Worm (Caenorhabditis elegans) whole organism, L1 larva: ENCODE results near the gene C33D3.4.
A peak's percentile ranks its signal among the peaks of the same experiment; 100 is the strongest.

Experiments
- F16B12.6 ChIP-seq: fragments of 150-350 bp; optimal IDR thresholded peaks from 2 replicates; lab custom pipeline; 2014; ENCODE audit warnings: missing biosample characterization, missing genetic modification characterization
- Y116A8C.19 ChIP-seq: sonication (generic microtip); optimal IDR thresholded peaks from 2 replicates; lab custom pipeline; 2016; ENCODE audit warnings: missing compliant biosample characterization, missing genetic modification characterization, borderline replicate concordance
- aha-1 ChIP-seq: fragments of 150-350 bp; optimal IDR thresholded peaks from 2 replicates; lab custom pipeline; 2014; ENCODE audit warnings: missing biosample characterization, missing genetic modification characterization
- alr-1 ChIP-seq: fragments of 200-800 bp; sonication (Bioruptor generic); optimal IDR thresholded peaks from 2 replicates; lab custom pipeline; 2018; ENCODE audit warnings: borderline replicate concordance, mild to moderate bottlenecking, missing genetic modification characterization, missing compliant biosample characterization
- aly-2 ChIP-seq: fragments of 150-350 bp; optimal IDR thresholded peaks from 2 replicates; lab custom pipeline; 2014; ENCODE audit warnings: missing biosample characterization, missing genetic modification characterization
- ama-1 ChIP-seq: fragments of 150-350 bp; optimal IDR thresholded peaks from 2 replicates; lab custom pipeline; 2014
- blmp-1 ChIP-seq: fragments of 150-350 bp; optimal IDR thresholded peaks from 2 replicates; lab custom pipeline; 2014; ENCODE audit warnings: missing biosample characterization, missing genetic modification characterization
- ceh-82 ChIP-seq, 3 experiments: fragments of 150-350 bp in 1 of 3; sonication (generic microtip) in 2 of 3; optimal IDR thresholded peaks; 2 replicates each; lab custom pipeline; 2014 to 2017; ENCODE audit warnings: missing biosample characterization in 3 of 3, missing genetic modification characterization in 3 of 3
- ceh-88 ChIP-seq: fragments of 200-800 bp; sonication (Bioruptor generic); IDR thresholded peaks from 2 replicates; pipeline ENCODE4 v1.3.6; 2022; ENCODE audit warnings: missing genetic modification characterization, missing compliant biosample characterization
- ceh-90 ChIP-seq: sonication (generic microtip); optimal IDR thresholded peaks from 2 replicates; lab custom pipeline; 2016; ENCODE audit warnings: missing genetic modification characterization, missing compliant biosample characterization
- dpl-1 ChIP-seq, 3 experiments: fragments of 150-350 bp in 2 of 3; sonication (generic microtip) in 1 of 3; optimal IDR thresholded peaks; 2 replicates each; lab custom pipeline; 2014 to 2017; ENCODE audit warnings: missing biosample characterization in 3 of 3, missing genetic modification characterization in 3 of 3, missing genetic modification reagents in 3 of 3
- dsc-1 ChIP-seq: sonication (generic microtip); optimal IDR thresholded peaks from 2 replicates; lab custom pipeline; 2016; ENCODE audit warnings: mild to moderate bottlenecking, missing genetic modification characterization, missing compliant biosample characterization
- egl-13 ChIP-seq: sonication (generic microtip); optimal IDR thresholded peaks from 2 replicates; lab custom pipeline; 2016; ENCODE audit warnings: missing genotype, missing genetic modification reagents, missing genetic modification characterization, missing compliant biosample characterization
- elt-2 ChIP-seq: sonication (generic microtip); optimal IDR thresholded peaks from 2 replicates; lab custom pipeline; 2016; ENCODE audit warnings: missing genetic modification characterization, mild to moderate bottlenecking, inconsistent platforms, missing compliant biosample characterization, missing genetic modification reagents
- ets-5 ChIP-seq: fragments of 200-800 bp; sonication (Bioruptor generic); IDR thresholded peaks from 2 replicates; pipeline ENCODE4 v1.3.6; 2022; ENCODE audit warnings: missing genetic modification characterization, missing compliant biosample characterization
- fkh-4 ChIP-seq: sonication (generic microtip); optimal IDR thresholded peaks from 2 replicates; lab custom pipeline; 2016; ENCODE audit warnings: missing compliant biosample characterization, missing genetic modification characterization, borderline replicate concordance
- fkh-8 ChIP-seq: sonication (generic microtip); optimal IDR thresholded peaks from 2 replicates; lab custom pipeline; 2016; ENCODE audit warnings: mild to moderate bottlenecking, missing genetic modification characterization, missing compliant biosample characterization
- fos-1 ChIP-seq: fragments of 150-350 bp; optimal IDR thresholded peaks from 2 replicates; lab custom pipeline; 2014; ENCODE audit warnings: missing biosample characterization, missing genetic modification characterization
- grh-1 ChIP-seq: fragments of 200-800 bp; sonication (Bioruptor generic); IDR thresholded peaks from 2 replicates; pipeline ENCODE4 v1.3.6; 2022; ENCODE audit warnings: missing genetic modification reagents, missing genetic modification characterization, missing compliant biosample characterization
- hlh-17 ChIP-seq: fragments of 200-800 bp; sonication (Bioruptor generic); optimal IDR thresholded peaks from 2 replicates; lab custom pipeline; 2018; ENCODE audit warnings: missing genetic modification characterization, mild to moderate bottlenecking, missing compliant biosample characterization, moderate library complexity, borderline replicate concordance
- hlh-4 ChIP-seq: sonication (generic microtip); optimal IDR thresholded peaks from 2 replicates; lab custom pipeline; 2016; ENCODE audit warnings: mild to moderate bottlenecking, missing genetic modification characterization, missing compliant biosample characterization
- isw-1 ChIP-seq: fragments of 200-800 bp; sonication (Bioruptor generic); IDR thresholded peaks from 2 replicates; pipeline ENCODE4 v1.3.6; 2022; ENCODE audit warnings: missing genetic modification characterization, missing compliant biosample characterization
- jun-1 ChIP-seq: fragments of 150-350 bp; optimal IDR thresholded peaks from 2 replicates; lab custom pipeline; 2014; ENCODE audit warnings: missing biosample characterization, missing genetic modification reagents, missing genetic modification characterization
- lin-14 ChIP-seq: fragments of 200-800 bp; sonication (Bioruptor generic); optimal IDR thresholded peaks from 2 replicates; lab custom pipeline; 2018; ENCODE audit warnings: mild to moderate bottlenecking, missing genetic modification characterization, moderate library complexity, missing compliant biosample characterization
- lin-35 ChIP-seq, 2 experiments: fragments of 150-350 bp; optimal IDR thresholded peaks; 2 replicates each; lab custom pipeline; 2014; ENCODE audit warnings: missing biosample characterization in 2 of 2, missing genetic modification characterization in 2 of 2, missing genetic modification reagents in 2 of 2
- mdl-1 ChIP-seq, 2 experiments: fragments of 150-350 bp; optimal IDR thresholded peaks; 2 replicates each; lab custom pipeline; 2014 to 2017; ENCODE audit warnings: missing biosample characterization in 2 of 2, missing genetic modification characterization in 2 of 2, inconsistent platforms in 1 of 2
- mep-1 ChIP-seq: fragments of 150-350 bp; optimal IDR thresholded peaks from 2 replicates; lab custom pipeline; 2014; ENCODE audit warnings: missing biosample characterization, missing genetic modification characterization
- nhr-12 ChIP-seq: sonication (generic microtip); optimal IDR thresholded peaks from 2 replicates; lab custom pipeline; 2017; ENCODE audit warnings: missing biosample characterization, missing genetic modification characterization
- nhr-19 ChIP-seq: fragments of 200-800 bp; sonication (Bioruptor generic); conservative IDR thresholded peaks from 2 replicates; pipeline ENCODE4 v1.3.6; 2022; ENCODE audit warnings: missing genetic modification characterization, missing compliant biosample characterization
- nhr-20 ChIP-seq: sonication (generic microtip); optimal IDR thresholded peaks from 2 replicates; lab custom pipeline; 2016; ENCODE audit warnings: mild to moderate bottlenecking, missing genetic modification characterization, missing compliant biosample characterization
- nhr-237 ChIP-seq: fragments of 150-350 bp; optimal IDR thresholded peaks from 2 replicates; lab custom pipeline; 2014; ENCODE audit warnings: missing biosample characterization, missing genetic modification characterization
- nhr-28 ChIP-seq: fragments of 150-350 bp; optimal IDR thresholded peaks from 2 replicates; lab custom pipeline; 2014; ENCODE audit warnings: missing biosample characterization, missing genetic modification characterization
- nhr-71 ChIP-seq: sonication (generic microtip); optimal IDR thresholded peaks from 2 replicates; lab custom pipeline; 2016; ENCODE audit warnings: mild to moderate bottlenecking, missing genetic modification characterization, moderate library complexity, missing compliant biosample characterization
- nhr-76 ChIP-seq: sonication (generic microtip); optimal IDR thresholded peaks from 2 replicates; lab custom pipeline; 2017; ENCODE audit warnings: missing biosample characterization, missing genetic modification characterization
- nhr-90 ChIP-seq: sonication (generic microtip); optimal IDR thresholded peaks from 2 replicates; lab custom pipeline; 2016; ENCODE audit warnings: mild to moderate bottlenecking, missing genetic modification characterization, missing compliant biosample characterization; ENCODE audit not compliant: poor library complexity
- pax-3 ChIP-seq: fragments of 200-800 bp; sonication (Bioruptor generic); optimal IDR thresholded peaks from 2 replicates; lab custom pipeline; 2018; ENCODE audit warnings: mild to moderate bottlenecking, missing genetic modification characterization, moderate library complexity, missing compliant biosample characterization
- skn-1 ChIP-seq: fragments of 150-350 bp; optimal IDR thresholded peaks from 2 replicates; lab custom pipeline; 2014; ENCODE audit warnings: missing biosample characterization, missing genetic modification characterization
- snu-23 ChIP-seq: sonication (generic microtip); optimal IDR thresholded peaks from 2 replicates; lab custom pipeline; 2016; ENCODE audit warnings: missing genetic modification characterization, missing compliant biosample characterization
- sox-4 ChIP-seq: sonication (generic microtip); optimal IDR thresholded peaks from 2 replicates; lab custom pipeline; 2016; ENCODE audit warnings: missing genetic modification characterization, missing compliant biosample characterization
- sptf-1 ChIP-seq: fragments of 150-350 bp; optimal IDR thresholded peaks from 2 replicates; lab custom pipeline; 2014; ENCODE audit warnings: missing biosample characterization, missing genetic modification characterization
- tbx-2 ChIP-seq: sonication (generic microtip); optimal IDR thresholded peaks from 2 replicates; lab custom pipeline; 2016; ENCODE audit warnings: missing genetic modification characterization, missing compliant biosample characterization
- unc-130 ChIP-seq: fragments of 150-350 bp; optimal IDR thresholded peaks from 2 replicates; lab custom pipeline; 2017; ENCODE audit warnings: missing biosample characterization, missing genetic modification characterization, inconsistent platforms
- unc-62 ChIP-seq: fragments of 150-350 bp; optimal IDR thresholded peaks from 2 replicates; lab custom pipeline; 2014; ENCODE audit warnings: missing biosample characterization, missing genetic modification reagents, missing genetic modification characterization
- unc-86 ChIP-seq: sonication (generic microtip); optimal IDR thresholded peaks from 2 replicates; lab custom pipeline; 2016; ENCODE audit warnings: missing genetic modification characterization, missing compliant biosample characterization
- vab-15 ChIP-seq: sonication (generic microtip); optimal IDR thresholded peaks from 2 replicates; lab custom pipeline; 2017; ENCODE audit warnings: missing genotype, mild to moderate bottlenecking, missing genetic modification characterization, missing compliant biosample characterization
- zag-1 ChIP-seq: fragments of 150-350 bp; optimal IDR thresholded peaks from 2 replicates; lab custom pipeline; 2014; ENCODE audit warnings: missing biosample characterization, missing genetic modification characterization
- ztf-11 ChIP-seq, 2 experiments: sonication (generic microtip); optimal IDR thresholded peaks; 2 replicates each; lab custom pipeline; 2016 to 2017; ENCODE audit warnings: missing genetic modification characterization in 2 of 2, missing biosample characterization in 1 of 2, missing compliant biosample characterization in 1 of 2
- ztf-4 ChIP-seq: fragments of 150-350 bp; optimal IDR thresholded peaks from 2 replicates; lab custom pipeline; 2014; ENCODE audit warnings: missing biosample characterization, missing genetic modification characterization

The C33D3.4 gene

ce11 chrX:10524483-10524948, 35.7 kb downstream of the C33D3.4 start, which contains the start of the genes mboa-7 and git-1 (continued):
- TF ChIP-seq ceh-82 (tag; optimal IDR thresholded peaks at IDR 0.05; lab: Kevin White, UChicago) (peak in 1 of 3 experiments; percentile 61), pax-3 (tag; lab: Kevin White, UChicago) (peak; percentile 3), dpl-1 (GFP tag; optimal IDR thresholded peaks at IDR 0.05; lab: Kevin White, UChicago) (peak; percentile 35 to 54 (median 54)), Y116A8C.19 (tag; lab: Kevin White, UChicago) (no peak), fkh-4 (no peak), ets-5 (GFP tag; lab: Robert Waterston, UW) (no peak), ztf-4 (no peak), fos-1 (tag; lab: Kevin White, UChicago) (no peak), nhr-12 (no peak), nhr-19 (GFP tag; lab: Robert Waterston, UW) (peak; percentile 55), sox-4 (tag; lab: Kevin White, UChicago) (no peak), blmp-1 (tag; lab: Kevin White, UChicago) (peak; percentile 73), egl-13 (no peak), isw-1 (no peak), ceh-90 (tag; lab: Kevin White, UChicago) (no peak), lin-35 (GFP tag; optimal IDR thresholded peaks at IDR 0.05; lab: Kevin White, UChicago) (peak; percentile 42 to 81), ceh-88 (GFP tag; lab: Robert Waterston, UW) (peak; percentile 11; the same call in 1 of the 2 replicates), zag-1 (no peak), aha-1 (tag; lab: Kevin White, UChicago) (no peak), dsc-1 (no peak), elt-2 (no peak), unc-130 (tag; lab: Kevin White, UChicago) (peak; percentile 66), aly-2 (tag; lab: Kevin White, UChicago) (no peak), sptf-1 (tag; lab: Kevin White, UChicago) (no peak), hlh-4 (tag; lab: Kevin White, UChicago) (no peak), unc-62 (no peak), skn-1 (tag; lab: Kevin White, UChicago) (peak; percentile 37), nhr-76 (no peak), nhr-237 (no peak), snu-23 (peak; percentile 79), jun-1 (tag; lab: Kevin White, UChicago) (no peak), grh-1 (peak; percentile 42; the same call in 1 of the 2 replicates), ama-1 (no peak), mep-1 (tag; lab: Kevin White, UChicago) (peak; percentile 55), ztf-11 (tag; optimal IDR thresholded peaks at IDR 0.05; lab: Kevin White, UChicago) (no peak), tbx-2 (peak; percentile 65), nhr-28 (tag; lab: Kevin White, UChicago) (no peak), nhr-90 (tag; lab: Kevin White, UChicago) (peak; percentile 51), hlh-17 (GFP tag; lab: Kevin White, UChicago) (no peak), nhr-71 (tag; lab: Kevin White, UChicago) (peak; percentile 74), alr-1 (tag; lab: Kevin White, UChicago) (no peak), mdl-1 (tag; optimal IDR thresholded peaks at IDR 0.05; lab: Kevin White, UChicago) (peak in 1 of 2 experiments; percentile 50), unc-86 (tag; lab: Kevin White, UChicago) (no peak), lin-14 (peak; percentile 92), F16B12.6 (tag; lab: Kevin White, UChicago) (peak; percentile 25), fkh-8 (tag; lab: Kevin White, UChicago) (peak; percentile 17), vab-15 (tag; lab: Kevin White, UChicago) (peak; percentile 15), nhr-20 (tag; lab: Kevin White, UChicago) (peak; percentile 86)
- TF ChIP-seq, all 84 proteins: peak for 31
